ENCODE assay signal across 3 fruit fly cellular contexts in the genomic region with DNA sequence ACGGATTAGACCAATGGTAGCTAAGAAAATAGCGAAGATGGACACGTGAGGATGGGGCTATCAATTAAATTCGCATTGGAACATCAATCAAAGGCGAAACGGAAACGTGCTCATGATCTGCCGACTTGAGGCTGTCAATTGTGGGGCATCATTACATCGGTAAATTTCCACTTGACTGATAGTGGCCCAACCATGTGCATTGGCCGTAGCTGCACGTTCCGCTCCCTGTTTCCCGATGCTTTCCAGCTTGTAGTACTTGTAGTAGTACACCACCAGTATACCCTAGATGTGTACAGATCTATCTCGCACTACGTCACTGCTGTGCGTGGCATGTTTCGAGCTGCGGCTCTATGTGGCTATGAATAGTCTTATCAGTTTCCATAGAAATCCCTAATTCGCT.
TF ChIP-seq lines count a peak whose summit lies in the region.

No protein-coding gene starts in this region.

- TF ChIP-seq CTCF in whole organism, embryonic (GFP tag; optimal IDR thresholded peaks at IDR 0.05; lab: Kevin White, UChicago): no peak

TF ChIP-seq in whole organism, adult, 20 proteins besides CTCF, POLR2A, EP300 and RAD21:
- TF ChIP-seq CG7045 (GFP tag; optimal IDR thresholded peaks at IDR 0.05; lab: Kevin White, UChicago) (no peak), tj (GFP tag; optimal IDR thresholded peaks at IDR 0.05; lab: Kevin White, UChicago) (no peak), cnc (optimal IDR thresholded peaks at IDR 0.05; lab: Kevin White, UChicago) (no peak), toe (GFP tag; optimal IDR thresholded peaks at IDR 0.05; lab: Kevin White, UChicago) (no peak), Mnt (GFP tag; optimal IDR thresholded peaks at IDR 0.05; lab: Kevin White, UChicago) (peak; percentile 2), pad (GFP tag; optimal IDR thresholded peaks at IDR 0.05; lab: Kevin White, UChicago) (no peak)

TF ChIP-seq in whole organism, embryonic, 481 proteins besides CTCF, POLR2A, EP300 and RAD21:
- TF ChIP-seq bigmax (GFP tag; optimal IDR thresholded peaks at IDR 0.05; lab: Kevin White, UChicago): no peak
- no peak for TF ChIP-seq CG9215 (GFP tag; IDR thresholded peaks at IDR 0.05; lab: Robert Waterston, UW)
- TF ChIP-seq sug (tag; optimal IDR thresholded peaks at IDR 0.05; lab: Kevin White, UChicago): peak; percentile 21
- TF ChIP-seq CG34376 (GFP tag; optimal IDR thresholded peaks at IDR 0.05; lab: Kevin White, UChicago): peak; percentile 15
- peak; percentile 68 for TF ChIP-seq D19B (GFP tag; optimal IDR thresholded peaks at IDR 0.05; lab: Kevin White, UChicago)
- no peak for TF ChIP-seq twi (tag; optimal IDR thresholded peaks at IDR 0.05; lab: Kevin White, UChicago)
- TF ChIP-seq cwo (GFP tag; optimal IDR thresholded peaks at IDR 0.05; lab: Kevin White, UChicago): peak; percentile 55
- no peak for TF ChIP-seq CG8944 (GFP tag; optimal IDR thresholded peaks at IDR 0.05; lab: Kevin White, UChicago)

TF ChIP-seq in whole organism, prepupa, 60 proteins besides CTCF, POLR2A, EP300 and RAD21:
- TF ChIP-seq Eip78C (GFP tag; lab: Kevin White, UChicago) (no peak), Blimp-1 (GFP tag; optimal IDR thresholded peaks at IDR 0.05; lab: Kevin White, UChicago) (no peak), Lpt (GFP tag; optimal IDR thresholded peaks at IDR 0.05; lab: Kevin White, UChicago) (no peak), svp (GFP tag; lab: Kevin White, UChicago) (peak; percentile 51)
